Fruit fly (Drosophila melanogaster): ENCODE data around the gene bdwf.

bdwf gene

dm6 chr3R:17056905-17057251 is 13.9 kb upstream of the bdwf start (continued):
- no peak for TF ChIP-seq CG10147 (GFP tag; optimal IDR thresholded peaks at IDR 0.05)
- TF ChIP-seq row (GFP tag; IDR thresholded peaks at IDR 0.05) = 0 out of 3 replicates have a peak, but pooled peaks have one; percentile 11
- no peak for TF ChIP-seq gt (GFP tag; IDR thresholded peaks at IDR 0.05)
- TF ChIP-seq jigr1 (GFP tag; IDR thresholded peaks at IDR 0.05) = no peak
- no peak for TF ChIP-seq sob (GFP tag; IDR thresholded peaks at IDR 0.05)
- peak; percentile 12 for TF ChIP-seq mam (GFP tag; optimal IDR thresholded peaks at IDR 0.05)
- no peak for TF ChIP-seq CG13123 (GFP tag; optimal IDR thresholded peaks at IDR 0.05)
- TF ChIP-seq BEAF-32 (GFP tag; optimal IDR thresholded peaks at IDR 0.05) = no peak
- no peak for TF ChIP-seq CG12391 (tag; optimal IDR thresholded peaks at IDR 0.05)
- no peak for TF ChIP-seq CG3847 (GFP tag; IDR thresholded peaks at IDR 0.05)
- no peak for TF ChIP-seq chn (GFP tag; optimal IDR thresholded peaks at IDR 0.05)
- TF ChIP-seq D (optimal IDR thresholded peaks at IDR 0.05) = no peak
- peak; percentile 44 for TF ChIP-seq D (GFP tag; optimal IDR thresholded peaks at IDR 0.05)
- no peak for TF ChIP-seq dan (GFP tag; IDR thresholded peaks at IDR 0.05)
- TF ChIP-seq Dip3 (GFP tag; optimal IDR thresholded peaks at IDR 0.05) = peak; percentile 1
- TF ChIP-seq lmd (GFP tag; IDR thresholded peaks at IDR 0.05) = 0 out of 2 replicates have a peak, but pooled peaks have one; percentile 20
- TF ChIP-seq dati (GFP tag; IDR thresholded peaks at IDR 0.05) = no peak
- TF ChIP-seq tio (GFP tag; optimal IDR thresholded peaks at IDR 0.05) = no peak
- TF ChIP-seq Lpt (GFP tag; optimal IDR thresholded peaks at IDR 0.05) = no peak
- TF ChIP-seq YL-1 (GFP tag; optimal IDR thresholded peaks at IDR 0.05) = no peak
- peak; percentile 5 for TF ChIP-seq Oli (tag; optimal IDR thresholded peaks at IDR 0.05)
- TF ChIP-seq CG7928 (GFP tag; optimal IDR thresholded peaks at IDR 0.05) = no peak
- no peak for TF ChIP-seq CG3407 (GFP tag; optimal IDR thresholded peaks at IDR 0.05)
- TF ChIP-seq bowl (GFP tag; IDR thresholded peaks at IDR 0.05) = 0 out of 2 replicates have a peak, but pooled peaks have one; percentile 4
- TF ChIP-seq ase (GFP tag; IDR thresholded peaks at IDR 0.05) = peak; percentile 34; the same call in 1 of the 3 replicates
- TF ChIP-seq CG8089 (GFP tag; optimal IDR thresholded peaks at IDR 0.05) = no peak
- peak; percentile 54 for TF ChIP-seq CG7839 (tag; optimal IDR thresholded peaks at IDR 0.05)
- no peak for TF ChIP-seq HLH4C (GFP tag; IDR thresholded peaks at IDR 0.05; ENCODE audit: partially characterized antibody)
- peak; percentile 41; the same call in 1 of the 2 replicates for TF ChIP-seq onecut (GFP tag; IDR thresholded peaks at IDR 0.05)
- no peak for TF ChIP-seq cwo (GFP tag; optimal IDR thresholded peaks at IDR 0.05)
- TF ChIP-seq lola (GFP tag; optimal IDR thresholded peaks at IDR 0.05) = peak in 1 of 3 experiments; percentile 16
- peak; percentile 27 for TF ChIP-seq trem (tag; optimal IDR thresholded peaks at IDR 0.05)
- TF ChIP-seq Gug (GFP tag; IDR thresholded peaks at IDR 0.05) = 0 out of 4 replicates have a peak, but pooled peaks have one; percentile 28
- no peak for TF ChIP-seq pros (GFP tag; optimal IDR thresholded peaks at IDR 0.05)
- no peak for TF ChIP-seq chif (GFP tag; optimal IDR thresholded peaks at IDR 0.05)
- peak; percentile 1 for TF ChIP-seq CG9817 (tag; optimal IDR thresholded peaks at IDR 0.05)
- 0 out of 2 replicates have a peak, but pooled peaks have one; percentile 18 for TF ChIP-seq sisA (GFP tag; IDR thresholded peaks at IDR 0.05)
- TF ChIP-seq CG6791 (GFP tag; IDR thresholded peaks at IDR 0.05; ENCODE audit: partially characterized antibody) = no peak
- no peak for TF ChIP-seq Meics (GFP tag; optimal IDR thresholded peaks at IDR 0.05)
- TF ChIP-seq ttk (GFP tag; IDR thresholded peaks at IDR 0.05) = no peak
- TF ChIP-seq Taf1 (GFP tag; IDR thresholded peaks at IDR 0.05) = no peak
- peak; percentile 45 for TF ChIP-seq CG6254 (GFP tag; optimal IDR thresholded peaks at IDR 0.05)
- TF ChIP-seq stc (GFP tag; IDR thresholded peaks at IDR 0.05) = 0 out of 2 replicates have a peak, but pooled peaks have one; percentile 24
- peak; percentile 66 for TF ChIP-seq CG18262 (tag; optimal IDR thresholded peaks at IDR 0.05)
- peak; percentile 61 for TF ChIP-seq Dad (GFP tag; optimal IDR thresholded peaks at IDR 0.05)
- no peak for TF ChIP-seq ham (GFP tag; IDR thresholded peaks at IDR 0.05)
- peak; percentile 45 for TF ChIP-seq CG10979 (tag; optimal IDR thresholded peaks at IDR 0.05)
- TF ChIP-seq btn (GFP tag; optimal IDR thresholded peaks at IDR 0.05) = no peak
- peak; percentile 29 for TF ChIP-seq CG12769 (tag; optimal IDR thresholded peaks at IDR 0.05)
- no peak for TF ChIP-seq prd (optimal IDR thresholded peaks at IDR 0.05)
- peak; percentile 42; the same call in 1 of the 3 replicates for TF ChIP-seq prd (GFP tag; IDR thresholded peaks at IDR 0.05)
- peak; percentile 33 for TF ChIP-seq CG5245 (GFP tag; optimal IDR thresholded peaks at IDR 0.05)
